Fruit fly (Drosophila melanogaster) whole organism, embryonic: ENCODE measurements around the gene TwdlQ.

Experiments
- CG10147 ChIP-seq: fragments of 200-800 bp; sonication (Bioruptor generic); optimal IDR thresholded peaks from 2 replicates; lab custom pipeline; 2019; ENCODE audit warnings: missing biosample characterization, mild to moderate bottlenecking, missing genetic modification characterization, moderate library complexity
- CG11456 ChIP-seq: fragments of 200-800 bp; sonication (Bioruptor generic); IDR thresholded peaks from 3 replicates; pipeline ENCODE4 v1.3.6; 2022; ENCODE audit warnings: missing biosample characterization, missing genetic modification characterization
- CG14860 ChIP-seq: fragments of 200-800 bp; sonication (Bioruptor generic); IDR thresholded peaks from 3 replicates; pipeline ENCODE4 v1.3.6; 2022; ENCODE audit warnings: missing biosample characterization, missing genetic modification characterization; ENCODE audit not compliant: partially characterized antibody
- CG17328 ChIP-seq: fragments of 200-800 bp; sonication (Bioruptor generic); IDR thresholded peaks from 2 replicates; pipeline ENCODE4 v1.3.6; 2022; ENCODE audit warnings: missing biosample characterization, missing genetic modification characterization
- CG17802 ChIP-seq: fragments of 200-800 bp; sonication (Bioruptor generic); optimal IDR thresholded peaks from 2 replicates; lab custom pipeline; 2018; ENCODE audit warnings: missing biosample characterization, mild to moderate bottlenecking, missing genetic modification characterization, moderate library complexity
- CG18619 ChIP-seq: fragments of 200-800 bp; sonication (Bioruptor generic); optimal IDR thresholded peaks from 3 replicates; lab custom pipeline; 2017; ENCODE audit warnings: missing biosample characterization, mild to moderate bottlenecking, missing genetic modification characterization
- CG2129 ChIP-seq: fragments of 200-800 bp; sonication (Bioruptor generic); IDR thresholded peaks from 2 replicates; pipeline ENCODE4 v1.3.6; 2022; ENCODE audit warnings: missing biosample characterization, missing genetic modification characterization; ENCODE audit not compliant: partially characterized antibody
- CG2678 ChIP-seq: fragments of 200-800 bp; sonication (Bioruptor generic); optimal IDR thresholded peaks from 3 replicates; lab custom pipeline; 2019; ENCODE audit warnings: missing biosample characterization, mild to moderate bottlenecking, missing genetic modification characterization, moderate library complexity
- CG32767 ChIP-seq: fragments of 200-800 bp; sonication (Bioruptor generic); IDR thresholded peaks from 2 replicates; pipeline ENCODE4 v1.3.6; 2022; ENCODE audit warnings: missing biosample characterization, missing genetic modification characterization
- CG34422 ChIP-seq: fragments of 200-800 bp; sonication (Bioruptor generic); IDR thresholded peaks from 3 replicates; pipeline ENCODE4 v1.3.6; 2022; ENCODE audit warnings: missing biosample characterization, missing genetic modification characterization
- CG5180 ChIP-seq: fragments of 200-800 bp; sonication (Bioruptor generic); optimal IDR thresholded peaks from 3 replicates; lab custom pipeline; 2017; ENCODE audit warnings: missing biosample characterization, missing genetic modification characterization, mild to moderate bottlenecking, moderate library complexity, missing genetic modification reagents
- CG5245 ChIP-seq: fragments of 200-800 bp; sonication (Bioruptor generic); optimal IDR thresholded peaks from 3 replicates; lab custom pipeline; 2016; ENCODE audit warnings: missing biosample characterization, missing genetic modification characterization
- CG5953 ChIP-seq: fragments of 200-800 bp; sonication (Bioruptor generic); IDR thresholded peaks from 2 replicates; pipeline ENCODE4 v1.3.6; 2022; ENCODE audit warnings: missing biosample characterization, missing genetic modification characterization
- CG6654 ChIP-seq: fragments of 200-800 bp; sonication (Bioruptor generic); optimal IDR thresholded peaks from 2 replicates; lab custom pipeline; 2017; ENCODE audit warnings: missing biosample characterization, mild to moderate bottlenecking, missing genetic modification characterization
- CG6791 ChIP-seq: fragments of 200-800 bp; sonication (Bioruptor generic); IDR thresholded peaks from 3 replicates; pipeline ENCODE4 v1.3.6; 2022; ENCODE audit warnings: missing biosample characterization, missing genetic modification characterization; ENCODE audit not compliant: partially characterized antibody
- CG7372 ChIP-seq: fragments of 200-800 bp; sonication (Bioruptor generic); IDR thresholded peaks from 2 replicates; pipeline ENCODE4 v1.3.6; 2022; ENCODE audit warnings: missing biosample characterization, missing genetic modification characterization
- CG7556 ChIP-seq: fragments of 200-800 bp; sonication (Bioruptor generic); optimal IDR thresholded peaks from 2 replicates; lab custom pipeline; 2017; ENCODE audit warnings: missing biosample characterization, mild to moderate bottlenecking, missing genetic modification characterization
- CG7786 ChIP-seq: fragments of 200-800 bp; sonication (Bioruptor generic); optimal IDR thresholded peaks from 2 replicates; lab custom pipeline; 2016; ENCODE audit warnings: missing biosample characterization, missing genetic modification characterization
- CG9215 ChIP-seq: fragments of 200-800 bp; sonication (Bioruptor generic); IDR thresholded peaks from 2 replicates; pipeline ENCODE4 v1.3.6; 2022; ENCODE audit warnings: missing biosample characterization, missing genetic modification characterization
- Dip3 ChIP-seq: fragments of 200-800 bp; sonication (Bioruptor generic); optimal IDR thresholded peaks from 3 replicates; lab custom pipeline; 2016; ENCODE audit warnings: missing biosample characterization, missing genetic modification characterization
- Drgx ChIP-seq: fragments of 200-800 bp; sonication (Bioruptor generic); IDR thresholded peaks from 2 replicates; pipeline ENCODE4 v1.3.6; 2022; ENCODE audit warnings: missing biosample characterization, missing genetic modification characterization
- E2f2 ChIP-seq: fragments of 200-800 bp; sonication (Bioruptor generic); IDR thresholded peaks from 2 replicates; pipeline ENCODE4 v1.3.6; 2022; ENCODE audit warnings: missing biosample characterization, missing genetic modification characterization
- Elba2 ChIP-seq: fragments of 200-800 bp; sonication (Bioruptor generic); optimal IDR thresholded peaks from 3 replicates; lab custom pipeline; 2016; ENCODE audit warnings: missing biosample characterization, missing genetic modification characterization
- Ets65A ChIP-seq: fragments of 200-800 bp; sonication (Bioruptor generic); peaks from one replicate; lab custom pipeline; 2016; ENCODE audit warnings: missing biosample characterization, missing genetic modification characterization
- H2.0 ChIP-seq: fragments of 200-800 bp; sonication (Bioruptor generic); IDR thresholded peaks from 2 replicates; pipeline ENCODE4 v1.3.6; 2022; ENCODE audit warnings: missing biosample characterization, missing genetic modification characterization
- Hmx ChIP-seq: fragments of 200-800 bp; sonication (Bioruptor generic); optimal IDR thresholded peaks from 2 replicates; lab custom pipeline; 2016; ENCODE audit warnings: missing biosample characterization, missing genetic modification characterization
- NC2α ChIP-seq: fragments of 200-800 bp; sonication (Bioruptor generic); optimal IDR thresholded peaks from 2 replicates; lab custom pipeline; 2016; ENCODE audit warnings: missing biosample characterization, missing genetic modification characterization
- Sox100B ChIP-seq: fragments of 200-800 bp; sonication (Bioruptor generic); optimal IDR thresholded peaks from 3 replicates; lab custom pipeline; 2018; ENCODE audit warnings: missing biosample characterization, mild to moderate bottlenecking, missing genetic modification characterization
- Sox102F ChIP-seq: fragments of 200-800 bp; sonication (Bioruptor generic); optimal IDR thresholded peaks from 2 replicates; lab custom pipeline; 2018; ENCODE audit warnings: missing biosample characterization, mild to moderate bottlenecking, missing genetic modification characterization, moderate library complexity
- Sry-β ChIP-seq: fragments of 200-800 bp; sonication (Bioruptor generic); optimal IDR thresholded peaks from 2 replicates; lab custom pipeline; 2018; ENCODE audit warnings: missing biosample characterization, mild to moderate bottlenecking, missing genetic modification characterization, moderate library complexity
- TFAM ChIP-seq: fragments of 200-800 bp; sonication (Bioruptor generic); optimal IDR thresholded peaks from 2 replicates; lab custom pipeline; 2017; ENCODE audit warnings: missing biosample characterization, missing genetic modification characterization, inconsistent platforms
- al ChIP-seq: fragments of 200-800 bp; sonication (Bioruptor generic); IDR thresholded peaks from 2 replicates; pipeline ENCODE4 v1.3.6; 2022; ENCODE audit warnings: missing biosample characterization, missing genetic modification characterization
- ato ChIP-seq: fragments of 200-800 bp; sonication (Bioruptor generic); IDR thresholded peaks from 2 replicates; pipeline ENCODE4 v1.3.6; 2022; ENCODE audit warnings: missing biosample characterization, missing genetic modification characterization; ENCODE audit not compliant: partially characterized antibody
- bbx ChIP-seq: fragments of 200-800 bp; sonication (Bioruptor generic); IDR thresholded peaks from 2 replicates; pipeline ENCODE4 v1.3.6; 2022; ENCODE audit warnings: missing biosample characterization, missing genetic modification characterization; ENCODE audit not compliant: partially characterized antibody
- bigmax ChIP-seq: fragments of 200-800 bp; sonication (Bioruptor generic); optimal IDR thresholded peaks from 2 replicates; lab custom pipeline; 2018; ENCODE audit warnings: missing biosample characterization, mild to moderate bottlenecking, missing genetic modification characterization
- chm ChIP-seq: fragments of 200-800 bp; sonication (Bioruptor generic); IDR thresholded peaks from 2 replicates; pipeline ENCODE4 v1.3.6; 2022; ENCODE audit warnings: missing biosample characterization, missing genetic modification characterization
- croc ChIP-seq: fragments of 200-800 bp; sonication (Bioruptor generic); conservative IDR thresholded peaks from 3 replicates; pipeline ENCODE4 v1.3.6; 2022; ENCODE audit warnings: missing biosample characterization, missing genetic modification characterization
- eve ChIP-seq, 2 experiments: fragments of >200 bp; optimal IDR thresholded peaks; 2 replicates each; lab custom pipeline; 2017; ENCODE audit warnings: missing biosample characterization in 2 of 2, missing genetic modification characterization in 2 of 2
- gro ChIP-seq: fragments of 200-800 bp; sonication (Bioruptor generic); optimal IDR thresholded peaks from 2 replicates; lab custom pipeline; 2016; ENCODE audit warnings: missing biosample characterization, missing genetic modification characterization
- klu ChIP-seq: fragments of 200-800 bp; sonication (Bioruptor generic); IDR thresholded peaks from 2 replicates; pipeline ENCODE4 v1.3.6; 2022; ENCODE audit warnings: missing biosample characterization, missing genetic modification characterization
- knrl ChIP-seq: fragments of 200-800 bp; sonication (Bioruptor generic); IDR thresholded peaks from 3 replicates; pipeline ENCODE4 v1.3.6; 2022; ENCODE audit warnings: missing biosample characterization, missing genetic modification characterization; ENCODE audit not compliant: partially characterized antibody
- nerfin-2 ChIP-seq: fragments of 200-800 bp; sonication (Bioruptor generic); IDR thresholded peaks from 2 replicates; pipeline ENCODE4 v1.3.6; 2022; ENCODE audit warnings: missing biosample characterization, missing genetic modification characterization; ENCODE audit not compliant: partially characterized antibody
- nmo ChIP-seq: fragments of 200-800 bp; sonication (Bioruptor generic); optimal IDR thresholded peaks from 2 replicates; lab custom pipeline; 2018; ENCODE audit warnings: missing biosample characterization, mild to moderate bottlenecking, missing genetic modification characterization, moderate library complexity
- oc ChIP-seq: fragments of 200-800 bp; sonication (Bioruptor generic); optimal IDR thresholded peaks from 2 replicates; lab custom pipeline; 2018; ENCODE audit warnings: missing biosample characterization, mild to moderate bottlenecking, missing genetic modification characterization, moderate library complexity
- salm ChIP-seq: fragments of 200-800 bp; sonication (Bioruptor generic); optimal IDR thresholded peaks from 2 replicates; lab custom pipeline; 2018; ENCODE audit warnings: missing biosample characterization, mild to moderate bottlenecking, missing genetic modification characterization
- sim ChIP-seq: fragments of 200-800 bp; sonication (Bioruptor generic); IDR thresholded peaks from 2 replicates; pipeline ENCODE4 v1.3.6; 2022; ENCODE audit warnings: missing biosample characterization, missing genetic modification characterization
- tin ChIP-seq: fragments of 200-800 bp; sonication (Bioruptor generic); optimal IDR thresholded peaks from 3 replicates; lab custom pipeline; 2016; ENCODE audit warnings: missing biosample characterization, missing genetic modification characterization
- ttk ChIP-seq: fragments of 200-800 bp; sonication (Bioruptor generic); IDR thresholded peaks from 2 replicates; pipeline ENCODE4 v2.1.2; 2022; ENCODE audit warnings: missing biosample characterization, missing genetic modification characterization
- twi ChIP-seq: fragments of 200-800 bp; optimal IDR thresholded peaks from 2 replicates; lab custom pipeline; 2019; ENCODE audit warnings: missing biosample characterization, mild to moderate bottlenecking, missing genetic modification characterization, moderate library complexity
- wdn ChIP-seq: fragments of 200-800 bp; sonication (Bioruptor generic); IDR thresholded peaks from 2 replicates; pipeline ENCODE4 v1.3.6; 2022; ENCODE audit warnings: missing biosample characterization, missing genetic modification characterization
- zf30C ChIP-seq: fragments of 200-800 bp; sonication (Bioruptor generic); optimal IDR thresholded peaks from 3 replicates; lab custom pipeline; 2018; ENCODE audit warnings: missing biosample characterization, mild to moderate bottlenecking, missing genetic modification characterization

TwdlQ gene

DNA sequence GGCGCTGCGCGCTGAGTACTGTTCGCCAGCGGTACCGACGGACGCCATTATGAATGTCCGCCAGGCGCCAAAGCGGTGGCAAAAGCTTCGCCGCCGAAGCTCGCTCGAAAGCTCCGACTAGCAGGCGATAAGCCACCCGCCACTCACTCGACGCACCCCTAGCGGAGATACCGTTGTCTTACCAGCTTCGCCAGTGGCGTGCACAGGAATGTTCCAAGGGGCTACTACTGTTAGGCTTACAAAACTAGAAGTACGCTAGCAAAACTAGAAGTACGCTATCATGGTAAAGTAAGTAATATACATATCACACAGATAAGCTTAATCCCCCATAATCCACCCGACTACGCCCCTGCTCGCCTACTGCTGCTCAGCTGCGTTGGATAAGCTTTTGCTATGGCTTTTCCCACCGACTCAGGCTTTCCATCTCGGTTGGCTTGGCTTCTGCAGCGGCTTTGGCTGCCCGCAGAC lies 20.8 kb upstream of the TwdlQ start, which contains the start of gene amon (continued):
- TF ChIP-seq CG2678, result peak; percentile 99
- TF ChIP-seq CG32767, result peak; percentile 97
- peak; percentile 95 for TF ChIP-seq oc
- TF ChIP-seq croc (GFP tag; lab: Robert Waterston, UW), result peak; percentile 92
- TF ChIP-seq CG6654, result peak; percentile 90
- TF ChIP-seq nmo (GFP tag; lab: Kevin White, UChicago), result peak; percentile 97
- TF ChIP-seq CG7786 (GFP tag; lab: Kevin White, UChicago), result peak; percentile 99
- TF ChIP-seq chm (GFP tag; lab: Robert Waterston, UW), result peak; percentile 96
- TF ChIP-seq bbx (GFP tag; lab: Robert Waterston, UW), result no peak
- peak; percentile 98 for TF ChIP-seq Sox102F (GFP tag; lab: Kevin White, UChicago)
- TF ChIP-seq Dip3 (GFP tag; lab: Kevin White, UChicago), result peak; percentile 98
- no peak for TF ChIP-seq eve (GFP tag; optimal IDR thresholded peaks at IDR 0.05; lab: Kevin White, UChicago)
- peak; percentile 93 for TF ChIP-seq Hmx
- peak; percentile 98 for TF ChIP-seq al (GFP tag; lab: Robert Waterston, UW)
- TF ChIP-seq tin (GFP tag; lab: Kevin White, UChicago), result peak; percentile 99
- TF ChIP-seq CG7556, result peak; percentile 99
- TF ChIP-seq salm, result peak; percentile 95
- peak; percentile 33 for TF ChIP-seq zf30C (GFP tag; lab: Kevin White, UChicago)
- TF ChIP-seq CG17802, result peak; percentile 80
- TF ChIP-seq CG5180 (GFP tag; lab: Kevin White, UChicago), result peak; percentile 92
- TF ChIP-seq knrl (GFP tag; lab: Robert Waterston, UW), result no peak
- no peak for TF ChIP-seq nerfin-2 (GFP tag; lab: Robert Waterston, UW)
- TF ChIP-seq CG2129, result no peak
- TF ChIP-seq sim (GFP tag; lab: Robert Waterston, UW), result peak; percentile 79; the same call in 1 of the 2 replicates
- TF ChIP-seq bigmax (GFP tag; lab: Kevin White, UChicago), result peak; percentile 77
- TF ChIP-seq Sox100B, result no peak
- TF ChIP-seq Sry-β, result no peak
- TF ChIP-seq CG17328 (GFP tag; lab: Robert Waterston, UW), result peak; percentile 96
- TF ChIP-seq CG14860 (GFP tag; lab: Robert Waterston, UW), result no peak
- TF ChIP-seq CG6791 (GFP tag; lab: Robert Waterston, UW), result no peak
- peak; percentile 84 for TF ChIP-seq E2f2 (GFP tag; lab: Robert Waterston, UW)
- TF ChIP-seq CG18619 (GFP tag; lab: Kevin White, UChicago), result peak; percentile 99
- TF ChIP-seq Drgx (GFP tag; lab: Robert Waterston, UW), result peak; percentile 98
- TF ChIP-seq CG5953 (GFP tag; lab: Robert Waterston, UW), result peak; percentile 97
- TF ChIP-seq CG5245 (GFP tag; lab: Kevin White, UChicago), result peak; percentile 98
- no peak for TF ChIP-seq ato (GFP tag; lab: Robert Waterston, UW)
- TF ChIP-seq Elba2, result no peak
- peak; percentile 69 for TF ChIP-seq TFAM (GFP tag; lab: Kevin White, UChicago)
- TF ChIP-seq NC2α, result peak; percentile 94
- TF ChIP-seq wdn (GFP tag; lab: Robert Waterston, UW), result peak; percentile 99
- peak; percentile 99 for TF ChIP-seq CG11456 (GFP tag; lab: Robert Waterston, UW)
- peak; percentile 99 for TF ChIP-seq CG34422 (GFP tag; lab: Robert Waterston, UW)
- TF ChIP-seq CG7372 (GFP tag; lab: Robert Waterston, UW), result peak; percentile 98
- peak; percentile 99 for TF ChIP-seq CG10147 (GFP tag; lab: Kevin White, UChicago)
- TF ChIP-seq H2.0 (GFP tag; lab: Robert Waterston, UW), result peak; percentile 98
- peak; percentile 100 for TF ChIP-seq Ets65A
- TF ChIP-seq CG9215 (GFP tag; lab: Robert Waterston, UW), result peak; percentile 98
- peak; percentile 99 for TF ChIP-seq gro (GFP tag; lab: Kevin White, UChicago)
- TF ChIP-seq ttk, result peak; percentile 99
- TF ChIP-seq klu (GFP tag; lab: Robert Waterston, UW), result peak; percentile 97
- TF ChIP-seq twi, result peak; percentile 86
